Worm (Caenorhabditis elegans) whole organism, L2 larva: ENCODE results near the gene srz-9.
"Not testable (repeated sequence)": the region's sequence is repeated elsewhere in the genome, so short reads cannot be mapped to it uniquely, and the experiment has no call there.

Experiments
- C34F6.9 ChIP-seq: fragments of 150-350 bp; optimal IDR thresholded peaks from 2 replicates; lab custom pipeline; 2014; ENCODE audit warnings: missing biosample characterization, missing genetic modification characterization
- F13H6.1 ChIP-seq: sonication (generic microtip); optimal IDR thresholded peaks from 2 replicates; lab custom pipeline; 2016; ENCODE audit warnings: missing genetic modification characterization, missing compliant biosample characterization
- Y55F3AM.14 ChIP-seq: fragments of 200-800 bp; sonication (Bioruptor generic); optimal IDR thresholded peaks from 2 replicates; lab custom pipeline; 2018; ENCODE audit warnings: mild to moderate bottlenecking, missing genetic modification characterization, missing compliant biosample characterization
- ZK546.5 ChIP-seq: sonication (generic microtip); optimal IDR thresholded peaks from 2 replicates; lab custom pipeline; 2017; ENCODE audit warnings: missing biosample characterization, missing genetic modification characterization
- aly-2 ChIP-seq: fragments of 150-350 bp; optimal IDR thresholded peaks from 2 replicates; lab custom pipeline; 2014; ENCODE audit warnings: missing biosample characterization, missing genetic modification characterization
- ama-1 ChIP-seq: fragments of 150-350 bp; optimal IDR thresholded peaks from 2 replicates; lab custom pipeline; 2018; ENCODE audit warnings: inconsistent platforms
- blmp-1 ChIP-seq: sonication (generic microtip); optimal IDR thresholded peaks from 2 replicates; lab custom pipeline; 2017; ENCODE audit warnings: missing genetic modification characterization, mild to moderate bottlenecking, missing compliant biosample characterization, antibody characterized with exemption, moderate library complexity; ENCODE audit not compliant: insufficient read depth
- ceh-16 ChIP-seq: fragments of 150-350 bp; optimal IDR thresholded peaks from 2 replicates; lab custom pipeline; 2014; ENCODE audit warnings: missing biosample characterization, missing genetic modification characterization
- ceh-82 ChIP-seq: fragments of 150-350 bp; optimal IDR thresholded peaks from 2 replicates; lab custom pipeline; 2014; ENCODE audit warnings: missing biosample characterization, missing genetic modification characterization
- crh-2 ChIP-seq: sonication (generic microtip); optimal IDR thresholded peaks from 2 replicates; lab custom pipeline; 2017; ENCODE audit warnings: missing biosample characterization, missing genetic modification characterization
- egl-27 ChIP-seq: sonication (generic microtip); optimal IDR thresholded peaks from 3 replicates; lab custom pipeline; 2017; ENCODE audit warnings: missing biosample characterization, missing genetic modification reagents, missing genetic modification characterization
- elt-1 ChIP-seq: fragments of 150-350 bp; optimal IDR thresholded peaks from 2 replicates; lab custom pipeline; 2014; ENCODE audit warnings: missing biosample characterization, missing genetic modification characterization
- elt-3 ChIP-seq: sonication (generic microtip); optimal IDR thresholded peaks from 2 replicates; lab custom pipeline; 2017; ENCODE audit warnings: missing biosample characterization, missing genetic modification characterization
- fos-1 ChIP-seq: fragments of 150-350 bp; optimal IDR thresholded peaks from 2 replicates; lab custom pipeline; 2014; ENCODE audit warnings: missing biosample characterization, missing genetic modification characterization
- gmeb-1 ChIP-seq: fragments of 150-350 bp; optimal IDR thresholded peaks from 2 replicates; lab custom pipeline; 2014; ENCODE audit warnings: missing biosample characterization, missing genetic modification characterization
- lin-11 ChIP-seq: fragments of 150-350 bp; sonication (generic microtip); optimal IDR thresholded peaks from 2 replicates; lab custom pipeline; 2014; ENCODE audit warnings: missing biosample characterization, missing genetic modification characterization, inconsistent platforms, mixed read lengths
- lin-13 ChIP-seq: fragments of 150-350 bp; optimal IDR thresholded peaks from 2 replicates; lab custom pipeline; 2014; ENCODE audit warnings: missing biosample characterization, missing genetic modification reagents, missing genetic modification characterization
- lin-39 ChIP-seq: fragments of 150-350 bp; optimal IDR thresholded peaks from 2 replicates; lab custom pipeline; 2014; ENCODE audit warnings: missing biosample characterization, missing genetic modification reagents, missing genetic modification characterization
- lsy-2 ChIP-seq, 2 experiments: fragments of 150-350 bp in 1 of 2; sonication (generic microtip) in 1 of 2; optimal IDR thresholded peaks; 2 replicates each; lab custom pipeline; 2014 to 2017; ENCODE audit warnings: missing biosample characterization in 2 of 2, missing genetic modification characterization in 2 of 2
- mab-5 ChIP-seq: fragments of 150-350 bp; optimal IDR thresholded peaks from 2 replicates; lab custom pipeline; 2014; ENCODE audit warnings: missing biosample characterization, missing genetic modification characterization
- mbf-1 ChIP-seq: sonication (generic microtip); optimal IDR thresholded peaks from 2 replicates; lab custom pipeline; 2017; ENCODE audit warnings: missing biosample characterization, missing genetic modification characterization
- nhr-10 ChIP-seq: sonication (generic microtip); optimal IDR thresholded peaks from 2 replicates; lab custom pipeline; 2017; ENCODE audit warnings: missing biosample characterization, missing genetic modification characterization
- nhr-11 ChIP-seq: fragments of 150-350 bp; optimal IDR thresholded peaks from 2 replicates; lab custom pipeline; 2014; ENCODE audit warnings: missing biosample characterization, missing genetic modification characterization
- nhr-12 ChIP-seq: fragments of 150-350 bp; optimal IDR thresholded peaks from 2 replicates; lab custom pipeline; 2014; ENCODE audit warnings: missing biosample characterization, missing genetic modification characterization
- nhr-129 ChIP-seq: fragments of 150-350 bp; optimal IDR thresholded peaks from 2 replicates; lab custom pipeline; 2014; ENCODE audit warnings: missing biosample characterization, missing genetic modification characterization
- nhr-6 ChIP-seq: fragments of 150-350 bp; optimal IDR thresholded peaks from 2 replicates; lab custom pipeline; 2014; ENCODE audit warnings: missing biosample characterization, missing genetic modification characterization
- peb-1 ChIP-seq: fragments of 150-350 bp; optimal IDR thresholded peaks from 2 replicates; lab custom pipeline; 2014; ENCODE audit warnings: missing biosample characterization, missing genetic modification characterization
- skn-1 ChIP-seq: sonication (generic microtip); optimal IDR thresholded peaks from 2 replicates; lab custom pipeline; 2017; ENCODE audit warnings: missing biosample characterization, missing genetic modification characterization
- sma-3 ChIP-seq: sonication (generic microtip); optimal IDR thresholded peaks from 2 replicates; lab custom pipeline; 2016; ENCODE audit warnings: missing genetic modification reagents, missing genetic modification characterization, missing compliant biosample characterization
- sma-9 ChIP-seq, 2 experiments: fragments of 150-350 bp in 1 of 2; sonication (generic microtip) in 1 of 2; optimal IDR thresholded peaks; 2 replicates each; lab custom pipeline; 2014 to 2016; ENCODE audit warnings: missing genetic modification characterization in 2 of 2, mild to moderate bottlenecking in 1 of 2, missing biosample characterization in 1 of 2, missing compliant biosample characterization in 1 of 2, missing genetic modification reagents in 1 of 2, moderate library complexity in 1 of 2
- snpc-4 ChIP-seq: fragments of 150-350 bp; optimal IDR thresholded peaks from 2 replicates; lab custom pipeline; 2014; ENCODE audit warnings: missing biosample characterization, missing genetic modification characterization
- unc-39 ChIP-seq: fragments of 150-350 bp; optimal IDR thresholded peaks from 2 replicates; lab custom pipeline; 2014; ENCODE audit warnings: missing biosample characterization, missing genetic modification characterization

The srz-9 gene

DNA sequence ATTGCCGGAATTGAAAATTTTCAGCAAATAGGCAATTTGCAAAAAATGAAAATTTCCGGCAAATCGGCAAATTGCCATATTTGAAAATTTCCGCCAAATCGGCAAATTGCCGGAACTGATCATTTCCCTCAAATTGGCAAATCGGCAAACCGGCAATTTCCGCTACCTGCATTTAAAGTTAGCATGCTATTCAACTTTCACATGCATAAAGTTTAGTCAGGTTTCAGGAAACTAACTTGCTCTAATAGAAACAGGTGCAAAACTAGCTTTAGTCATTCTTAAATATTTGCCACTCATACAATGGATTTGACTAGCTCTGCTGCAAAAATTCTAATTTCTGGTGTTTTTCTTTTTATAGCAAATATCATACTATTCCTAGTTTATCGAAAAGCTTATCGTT, at the start of gene srz-9:
Gene srz-9 (plus strand): TSS at position 301 of the 400 bp plus-strand sequence.
- TF ChIP-seq C34F6.9 (tag; lab: Kevin White, UChicago); sma-3 (GFP tag; lab: Kevin White, UChicago); lsy-2 (tag; optimal IDR thresholded peaks at IDR 0.05; lab: Kevin White, UChicago): not testable (repeated sequence)

DNA sequence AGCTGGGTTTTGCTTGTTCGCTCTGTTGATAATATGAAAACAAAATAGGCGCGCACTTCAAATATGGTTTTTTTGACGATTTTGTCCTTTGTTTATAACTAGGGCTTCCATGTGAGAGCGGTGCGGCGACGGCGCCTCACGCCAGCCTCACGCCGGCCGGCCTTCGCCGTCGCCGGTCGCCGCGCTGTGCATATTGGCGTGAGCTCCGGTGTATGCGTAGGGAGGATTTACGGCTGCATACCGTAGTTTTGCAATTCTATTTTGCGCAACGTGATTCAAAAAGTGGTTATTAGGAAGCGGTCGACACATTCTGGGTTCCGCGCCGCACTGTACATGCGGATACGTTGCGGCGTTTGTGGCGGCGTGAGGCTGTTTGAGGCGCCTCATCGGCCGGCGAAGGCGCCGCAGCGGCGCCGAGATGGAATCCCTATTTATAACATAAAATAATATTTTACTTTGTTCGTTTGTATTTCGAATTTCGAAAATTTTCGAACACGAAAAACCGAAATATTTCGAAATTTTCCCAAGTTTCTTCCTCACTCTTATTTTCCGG, 49.6 kb upstream of the srz-9 start:
- TF ChIP-seq egl-27, result no peak
- no peak for TF ChIP-seq nhr-12
- no peak for TF ChIP-seq snpc-4 (tag; lab: Kevin White, UChicago)
- TF ChIP-seq nhr-11, result no peak
- TF ChIP-seq mbf-1 (tag; lab: Kevin White, UChicago), result no peak

DNA sequence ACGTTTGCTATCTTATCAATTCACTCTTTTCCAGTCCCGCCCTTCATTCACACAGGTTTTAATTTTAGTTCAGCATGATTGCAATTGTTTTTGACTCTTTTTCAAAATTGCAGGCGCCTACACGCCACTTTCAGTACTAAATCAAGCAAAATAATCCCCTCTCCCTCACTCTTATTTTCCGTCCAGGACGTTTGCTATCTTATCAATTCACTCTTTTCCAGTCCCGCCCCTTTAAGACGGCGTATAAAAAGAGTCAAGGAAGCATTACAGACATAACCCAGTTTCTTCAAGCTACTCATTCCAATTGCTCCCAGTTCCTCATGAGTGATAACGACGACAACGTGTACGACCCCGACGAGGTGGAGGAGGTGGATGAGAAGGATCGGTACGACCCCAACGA, 49.1 kb upstream of the srz-9 start, which contains the start of gene Y119D3B.21:
Gene Y119D3B.21 (plus strand): TSS at position 321 of the 400 bp plus-strand sequence.
- TF ChIP-seq lin-11 (tag; lab: Kevin White, UChicago), result no peak
- no peak for TF ChIP-seq unc-39 (tag; lab: Kevin White, UChicago)
- TF ChIP-seq elt-1 (tag; lab: Kevin White, UChicago), result no peak
- TF ChIP-seq peb-1 (tag; lab: Kevin White, UChicago), result no peak
- TF ChIP-seq Y55F3AM.14, result no peak
- TF ChIP-seq elt-3, result no peak
- no peak for TF ChIP-seq aly-2
- TF ChIP-seq crh-2, result peak; percentile 49
- peak; percentile 29 for TF ChIP-seq F13H6.1 (tag; lab: Kevin White, UChicago)
- no peak for TF ChIP-seq nhr-129 (tag; lab: Kevin White, UChicago)
- no peak for TF ChIP-seq gmeb-1 (tag; lab: Kevin White, UChicago)
- no peak for TF ChIP-seq skn-1 (tag; lab: Kevin White, UChicago)
- no peak for TF ChIP-seq lin-39 (tag; lab: Kevin White, UChicago)
- TF ChIP-seq nhr-6, result no peak
- TF ChIP-seq ceh-16 (tag; lab: Kevin White, UChicago), result no peak
- no peak for TF ChIP-seq mab-5 (tag; lab: Kevin White, UChicago)
- TF ChIP-seq egl-27, result no peak
- peak; percentile 53 for TF ChIP-seq ama-1 (lab: Kevin White, UChicago)
- peak; percentile 13 for TF ChIP-seq sma-9 (GFP tag; optimal IDR thresholded peaks at IDR 0.05; lab: Kevin White, UChicago)
- no peak for TF ChIP-seq sma-9 (tag; optimal IDR thresholded peaks at IDR 0.05; lab: Kevin White, UChicago)
- TF ChIP-seq nhr-10 (tag; lab: Kevin White, UChicago), result no peak
- no peak for TF ChIP-seq ceh-82 (tag; lab: Kevin White, UChicago)
- peak; percentile 84 for TF ChIP-seq fos-1 (tag; lab: Kevin White, UChicago)

DNA sequence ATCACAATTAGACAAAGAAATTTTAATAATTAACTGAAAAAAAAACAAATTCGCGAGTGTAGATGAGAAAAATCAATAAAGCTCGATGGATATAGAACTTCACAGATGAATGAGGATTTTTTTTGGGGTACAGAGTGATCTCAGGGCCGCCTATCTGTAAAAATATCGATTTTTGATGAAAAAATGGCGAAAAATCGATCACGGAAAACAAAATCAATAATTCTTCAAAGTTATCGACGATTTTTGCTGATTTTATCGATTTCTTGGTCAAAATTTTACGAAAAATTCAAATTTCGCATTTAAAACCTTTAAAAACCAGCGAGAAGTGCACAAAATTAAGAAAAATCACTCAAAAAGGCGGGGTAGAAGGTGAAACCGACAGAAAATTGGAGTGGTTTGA, 47.7 kb upstream of the srz-9 start:
- no peak for TF ChIP-seq ZK546.5 (tag; lab: Kevin White, UChicago)
- TF ChIP-seq, all 48 proteins: peak for 0

DNA sequence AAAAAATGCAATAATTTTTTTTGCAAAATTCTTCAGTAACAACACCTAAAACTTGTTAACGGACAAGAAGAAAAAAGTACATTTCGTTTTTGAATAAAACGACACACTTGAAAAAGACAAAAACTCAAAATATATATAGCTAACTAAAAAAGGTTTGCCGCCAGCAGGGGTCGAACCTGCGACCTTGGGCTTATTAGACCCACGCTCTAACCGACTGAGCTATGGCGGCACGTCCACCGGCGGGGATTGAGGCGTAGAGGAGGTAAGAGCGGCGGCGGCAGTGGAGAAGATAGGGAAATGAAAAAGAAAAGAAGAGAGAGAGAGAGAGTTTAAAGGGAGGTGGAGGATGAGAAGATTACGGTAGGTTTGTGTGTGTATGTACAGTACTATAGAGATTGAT, 45.6 kb upstream of the srz-9 start:
- TF ChIP-seq blmp-1 (tag; lab: Kevin White, UChicago) (no peak), lsy-2 (tag; optimal IDR thresholded peaks at IDR 0.05; lab: Kevin White, UChicago) (peak in 1 of 2 experiments; percentile 15)

DNA sequence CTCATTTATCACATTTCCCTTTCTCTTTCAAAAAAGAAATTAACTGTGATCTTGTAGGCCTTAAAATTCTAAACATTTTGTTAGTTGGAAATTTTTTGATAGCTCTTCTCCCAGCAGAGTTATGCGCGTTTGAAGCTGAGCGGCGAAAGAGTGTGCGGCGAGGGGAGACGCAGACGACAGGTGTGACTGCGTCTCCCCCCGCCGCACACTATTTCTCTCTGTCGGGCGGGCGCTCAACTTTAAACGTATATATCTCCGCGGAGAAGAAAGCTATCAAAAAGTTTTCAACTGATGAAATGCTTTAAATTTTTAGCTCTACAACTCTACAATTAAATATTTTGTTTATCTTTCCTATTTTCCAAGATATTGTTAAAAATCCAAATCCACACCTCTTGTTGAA, 44.8 kb upstream of the srz-9 start:
- TF ChIP-seq unc-39 (tag; lab: Kevin White, UChicago), result no peak
- no peak for TF ChIP-seq F13H6.1 (tag; lab: Kevin White, UChicago)
- TF ChIP-seq lin-13, result peak; percentile 58
- TF ChIP-seq elt-3, result no peak
- TF ChIP-seq gmeb-1 (tag; lab: Kevin White, UChicago), result no peak
- TF ChIP-seq lsy-2 (tag; optimal IDR thresholded peaks at IDR 0.05; lab: Kevin White, UChicago), result no peak
